Worm (Caenorhabditis elegans): ENCODE measurements around the gene Y55F3AR.2.

DNA sequence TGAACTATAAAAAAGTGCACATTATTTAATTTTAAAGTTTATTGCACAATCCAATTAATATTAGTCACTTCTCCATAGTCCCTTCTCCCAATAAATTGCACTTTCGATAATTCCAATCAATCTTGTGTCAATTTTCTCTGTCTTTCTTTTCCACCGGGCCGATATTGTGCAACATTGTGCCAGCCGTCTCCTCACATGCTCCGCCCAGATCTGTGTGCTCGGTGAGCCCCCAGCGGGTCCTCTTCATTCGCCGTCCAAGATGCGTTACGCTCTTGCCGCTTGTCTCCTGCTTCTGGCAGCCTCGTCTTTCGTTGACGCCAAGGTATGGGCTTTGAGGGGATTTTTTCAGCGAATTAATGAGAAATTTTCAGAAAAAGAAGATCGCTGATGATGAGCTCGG is 12.8 kb downstream of the Y55F3AR.2 start, which contains the start of gene ost-1:
- no peak for TF ChIP-seq ztf-23 (GFP tag; IDR thresholded peaks at IDR 0.05)
- TF ChIP-seq med-1 (GFP tag; optimal IDR thresholded peaks at IDR 0.05; ENCODE audit: insufficient read depth) = no peak
- TF ChIP-seq cog-1 (tag; optimal IDR thresholded peaks at IDR 0.05) = no peak
- no peak for TF ChIP-seq flt-1 (GFP tag; IDR thresholded peaks at IDR 0.05)
- no peak for TF ChIP-seq klf-2 (GFP tag; conservative IDR thresholded peaks at IDR 0.05)
